Fruit fly (Drosophila melanogaster) whole organism, larva: ENCODE data around the gene Ant2.

ENCODE experiments used
- noc ChIP-seq: fragments of 200-800 bp; sonication (Bioruptor generic); optimal IDR thresholded peaks from 3 replicates; lab custom pipeline; 2019; ENCODE audit warnings: missing biosample characterization, mild to moderate bottlenecking, missing genetic modification characterization, moderate library complexity

Ant2 gene

DNA sequence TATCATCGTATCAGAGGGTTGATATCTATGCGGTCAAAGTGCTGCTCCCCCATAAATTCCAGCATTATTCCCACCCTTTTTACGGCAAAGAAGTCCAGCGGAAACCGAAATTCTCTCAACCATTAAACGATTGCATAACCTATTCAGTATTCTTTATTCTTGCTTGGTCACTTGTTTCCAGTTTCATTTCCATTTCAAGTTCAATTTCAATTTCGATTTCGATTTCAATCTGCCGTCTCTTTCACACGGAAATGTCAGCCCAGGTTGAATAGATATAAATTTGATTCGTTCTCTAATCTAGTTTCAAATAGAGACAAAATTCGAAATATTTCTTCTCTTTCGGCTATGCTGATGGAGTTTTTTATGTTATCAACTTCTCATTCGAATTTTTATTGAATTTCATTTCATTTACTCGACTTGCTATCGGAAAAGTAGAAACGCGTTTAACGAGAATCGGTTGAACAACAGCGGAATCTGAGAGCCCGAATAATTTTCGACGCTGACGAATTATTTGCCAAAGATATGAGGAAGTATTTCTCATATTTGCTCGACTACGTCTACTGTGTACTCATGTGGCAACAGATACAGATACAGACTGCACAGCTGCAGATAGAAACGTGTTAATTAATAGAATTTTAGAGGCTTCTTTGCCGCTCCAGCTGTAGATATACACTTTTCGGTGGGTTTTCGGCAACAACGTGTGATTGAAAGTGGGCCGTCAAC is 53.8 kb downstream of the Ant2 start:
- TF ChIP-seq noc (tag; lab: Kevin White, UChicago), result no peak

DNA sequence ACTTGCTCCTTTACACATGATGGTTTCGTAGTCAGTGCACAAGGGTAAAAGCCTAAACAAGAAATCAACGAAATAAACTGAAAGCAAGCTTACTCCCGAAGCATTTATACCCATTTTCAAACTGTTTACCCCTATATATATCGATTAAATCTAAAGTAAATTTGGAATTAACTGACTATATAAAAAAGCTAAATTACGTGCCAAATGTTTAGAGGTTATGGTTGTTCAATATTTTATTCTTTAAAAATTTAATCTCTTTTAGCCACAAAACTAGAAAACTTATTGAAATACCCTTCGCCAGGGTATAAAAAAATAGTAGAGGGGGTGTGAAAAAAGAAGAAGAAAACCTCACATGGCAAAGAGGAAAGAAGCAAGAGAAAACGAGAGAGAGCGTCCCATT is 54.9 kb downstream of the Ant2 start:
- TF ChIP-seq noc (tag; lab: Kevin White, UChicago), result no peak

dm6 chrX:10731357-10731756 is 55.4 kb downstream of the Ant2 start:
- no peak for TF ChIP-seq noc (tag; lab: Kevin White, UChicago)

DNA sequence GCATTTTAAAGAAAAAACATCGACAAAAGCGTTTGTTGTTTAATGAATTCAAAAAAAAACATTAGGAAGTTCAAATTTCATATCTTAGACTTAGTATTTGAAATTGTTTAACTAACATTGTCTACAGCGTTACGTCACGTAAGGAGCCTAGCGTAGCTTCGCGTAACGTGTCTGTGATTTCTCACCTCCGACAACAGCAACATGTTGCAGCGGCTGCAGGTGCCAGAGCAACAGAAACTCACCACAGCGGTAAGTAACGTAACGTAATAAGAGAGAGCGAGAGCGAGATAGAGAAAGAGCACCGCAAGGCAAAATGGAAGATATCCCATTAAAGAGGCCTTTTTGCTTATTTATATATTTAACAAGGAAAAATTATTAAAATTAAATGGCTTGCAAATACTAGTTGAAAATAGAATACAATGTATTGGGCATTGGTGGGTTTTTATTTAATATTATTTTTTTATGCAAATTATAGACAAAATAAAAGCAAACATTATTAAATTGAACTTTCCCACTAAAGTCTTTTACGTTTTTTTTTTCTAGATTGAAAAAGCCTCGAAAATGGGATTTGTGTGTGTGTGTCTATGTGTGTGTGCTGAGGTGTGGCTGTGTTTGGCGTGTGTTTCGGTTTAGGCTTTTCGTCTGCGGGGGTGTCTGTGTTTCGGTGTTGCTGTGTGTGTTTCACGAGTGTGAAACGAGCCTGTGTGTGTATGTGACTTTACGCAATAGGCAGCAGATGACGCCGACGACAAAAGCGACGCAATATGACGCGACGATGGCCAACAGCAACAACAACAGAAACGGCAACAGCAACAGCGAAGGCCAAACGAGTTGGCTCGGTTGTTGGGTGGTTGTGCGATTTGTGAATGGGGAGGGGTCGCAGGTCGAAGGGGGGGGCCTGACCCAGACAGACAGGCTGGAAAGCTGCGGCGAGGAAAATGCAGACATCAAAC is 56.5 kb downstream of the Ant2 start:
- no peak for TF ChIP-seq noc (tag; lab: Kevin White, UChicago)

dm6 chrX:10729196-10729835 is 57.4 kb downstream of the Ant2 start:
- TF ChIP-seq noc (tag; lab: Kevin White, UChicago), result no peak
